Fruit fly (Drosophila melanogaster) whole organism, adult: Measurements from ENCODE around the gene Elo68alpha.

Source experiments
- CG11617 ChIP-seq: fragments of 200-800 bp; sonication (Bioruptor generic); optimal IDR thresholded peaks from 2 replicates; lab custom pipeline; 2017; ENCODE audit warnings: mild to moderate bottlenecking, missing biosample characterization, missing genetic modification reagents, missing genetic modification characterization
- CG12768 ChIP-seq: fragments of 200-800 bp; sonication (Bioruptor generic); optimal IDR thresholded peaks from 2 replicates; lab custom pipeline; 2017; ENCODE audit warnings: missing biosample characterization, missing genetic modification characterization, mild to moderate bottlenecking, moderate library complexity, missing genetic modification reagents
- CG14711 ChIP-seq: fragments of 200-800 bp; sonication (Bioruptor generic); optimal IDR thresholded peaks from 2 replicates; lab custom pipeline; 2018; ENCODE audit warnings: missing biosample characterization, mild to moderate bottlenecking, missing genetic modification characterization, moderate library complexity
- CG1620 ChIP-seq: fragments of 200-800 bp; sonication (Bioruptor generic); optimal IDR thresholded peaks from 2 replicates; lab custom pipeline; 2016; ENCODE audit warnings: missing biosample characterization, missing genetic modification characterization
- CG33017 ChIP-seq: fragments of 200-800 bp; sonication (Bioruptor generic); optimal IDR thresholded peaks from 2 replicates; lab custom pipeline; 2018; ENCODE audit warnings: missing biosample characterization, mild to moderate bottlenecking, missing genetic modification characterization, moderate library complexity
- CG5204 ChIP-seq: fragments of 200-800 bp; sonication (Bioruptor generic); optimal IDR thresholded peaks from 2 replicates; lab custom pipeline; 2016; ENCODE audit warnings: missing biosample characterization, missing genetic modification characterization
- CG7045 ChIP-seq: fragments of 200-800 bp; sonication (Bioruptor generic); optimal IDR thresholded peaks from 2 replicates; lab custom pipeline; 2017; ENCODE audit warnings: missing biosample characterization, mild to moderate bottlenecking, missing genetic modification characterization
- CG7101 ChIP-seq: fragments of 200-800 bp; sonication (Bioruptor generic); optimal IDR thresholded peaks from 2 replicates; lab custom pipeline; 2018; ENCODE audit warnings: missing biosample characterization, mild to moderate bottlenecking, missing genetic modification characterization, moderate library complexity
- Clk ChIP-seq: fragments of 200-800 bp; sonication (Bioruptor generic); optimal IDR thresholded peaks from 2 replicates; lab custom pipeline; 2017; ENCODE audit warnings: missing biosample characterization, missing genetic modification characterization
- Crg-1 ChIP-seq: fragments of 200-800 bp; sonication (Bioruptor generic); optimal IDR thresholded peaks from 2 replicates; lab custom pipeline; 2016; ENCODE audit warnings: missing biosample characterization, missing genetic modification characterization
- Hr96 ChIP-seq: fragments of 200-800 bp; sonication (Bioruptor generic); optimal IDR thresholded peaks from 2 replicates; lab custom pipeline; 2016; ENCODE audit warnings: missing biosample characterization, missing genetic modification characterization
- Mnt ChIP-seq: fragments of 200-800 bp; sonication (Bioruptor generic); optimal IDR thresholded peaks from 2 replicates; lab custom pipeline; 2016; ENCODE audit warnings: missing biosample characterization, mild to moderate bottlenecking, missing genetic modification characterization
- bab1 ChIP-seq: fragments of 200-800 bp; sonication (Bioruptor generic); optimal IDR thresholded peaks from 3 replicates; lab custom pipeline; 2019; ENCODE audit warnings: missing biosample characterization, mild to moderate bottlenecking, missing genetic modification characterization, moderate library complexity
- cic ChIP-seq: fragments of 200-800 bp; sonication (Bioruptor generic); optimal IDR thresholded peaks from 2 replicates; lab custom pipeline; 2017; ENCODE audit warnings: missing biosample characterization, mild to moderate bottlenecking, missing genetic modification characterization, moderate library complexity
- cnc ChIP-seq, 2 experiments: fragments of >200 bp; optimal IDR thresholded peaks; 2 replicates each; lab custom pipeline; 2017
- kay ChIP-seq: fragments of 200-800 bp; sonication (Bioruptor generic); peaks from one replicate; lab custom pipeline; 2016; ENCODE audit warnings: missing biosample characterization, missing genetic modification characterization, borderline replicate concordance
- ovo ChIP-seq: fragments of 200-800 bp; sonication (Bioruptor generic); optimal IDR thresholded peaks from 2 replicates; lab custom pipeline; 2016; ENCODE audit warnings: missing biosample characterization, missing genetic modification characterization
- pad ChIP-seq: fragments of 200-800 bp; sonication (Bioruptor generic); optimal IDR thresholded peaks from 3 replicates; lab custom pipeline; 2017; ENCODE audit warnings: missing biosample characterization, missing genetic modification characterization, mild to moderate bottlenecking, moderate library complexity, missing genetic modification reagents
- tj ChIP-seq: fragments of 200-800 bp; sonication (Bioruptor generic); optimal IDR thresholded peaks from 3 replicates; lab custom pipeline; 2017; ENCODE audit warnings: missing biosample characterization, mild to moderate bottlenecking, missing genetic modification characterization, moderate library complexity
- toe ChIP-seq: fragments of 200-800 bp; sonication (Bioruptor generic); optimal IDR thresholded peaks from 2 replicates; lab custom pipeline; 2016; ENCODE audit warnings: missing biosample characterization, missing genetic modification characterization

The Elo68alpha gene

dm6 chr3L:11061200-11061599 is 41.6 kb downstream of the Elo68alpha start, which contains the start of the genes CG6321 and Blos2:
CG6321 (minus strand) TSS chr3L:11061224.
Blos2 (plus strand) TSS chr3L:11061571.
- TF ChIP-seq tj (peak; percentile 54), CG1620 (GFP tag; lab: Kevin White, UChicago) (peak; percentile 13), CG11617 (GFP tag; lab: Kevin White, UChicago) (peak; percentile 81), bab1 (GFP tag; lab: Kevin White, UChicago) (peak; percentile 90), pad (GFP tag; lab: Kevin White, UChicago) (peak; percentile 48), CG14711 (tag; lab: Kevin White, UChicago) (peak; percentile 73), cnc (optimal IDR thresholded peaks at IDR 0.05; lab: Kevin White, UChicago) (no peak), CG5204 (no peak), CG7045 (GFP tag; lab: Kevin White, UChicago) (peak; percentile 69), CG7101 (tag; lab: Kevin White, UChicago) (peak; percentile 83), cic (GFP tag; lab: Kevin White, UChicago) (peak; percentile 6), CG33017 (tag; lab: Kevin White, UChicago) (peak; percentile 87), kay (GFP tag; lab: Kevin White, UChicago) (no peak), Clk (GFP tag; lab: Kevin White, UChicago) (peak; percentile 12), ovo (GFP tag; lab: Kevin White, UChicago) (no peak), toe (no peak), Crg-1 (GFP tag; lab: Kevin White, UChicago) (peak; percentile 3), Mnt (GFP tag; lab: Kevin White, UChicago) (peak; percentile 65), CG12768 (GFP tag; lab: Kevin White, UChicago) (peak; percentile 75), Hr96 (peak; percentile 56)

dm6 chr3L:11053843-11054242 is 49.0 kb downstream of the Elo68alpha start, which contains the start of gene CG7888:
CG7888 (plus strand) TSS chr3L:11054035.
- TF ChIP-seq CG12768 (GFP tag; lab: Kevin White, UChicago) (peak; percentile 17), Hr96 (no peak)

- no peak for TF ChIP-seq toe
- no peak for TF ChIP-seq CG14711 (tag; lab: Kevin White, UChicago)
- no peak for TF ChIP-seq Hr96
- no peak for TF ChIP-seq CG33017 (tag; lab: Kevin White, UChicago)
- no peak for TF ChIP-seq CG12768 (GFP tag; lab: Kevin White, UChicago)
- TF ChIP-seq Mnt (GFP tag; lab: Kevin White, UChicago) = no peak
- TF ChIP-seq CG7045 (GFP tag; lab: Kevin White, UChicago) = no peak
- TF ChIP-seq ovo (GFP tag; lab: Kevin White, UChicago) = no peak
- TF ChIP-seq CG11617 (GFP tag; lab: Kevin White, UChicago) = no peak
- TF ChIP-seq Crg-1 (GFP tag; lab: Kevin White, UChicago) = no peak
- TF ChIP-seq kay (GFP tag; lab: Kevin White, UChicago) = no peak
Observed at dm6 chr3L:11052760-11053259, 50.0 kb downstream of the Elo68alpha start.
